Worm (Caenorhabditis elegans) whole organism, late embryonic: ENCODE data around the gene Y102F5A.1.

Experiments used
- C08G9.2 ChIP-seq: sonication (generic microtip); optimal IDR thresholded peaks from 2 replicates; lab custom pipeline; 2016; ENCODE audit warnings: mild to moderate bottlenecking, missing genetic modification characterization, moderate library complexity, missing compliant biosample characterization
- C38D4.7 ChIP-seq: fragments of 200-800 bp; sonication (Bioruptor generic); optimal IDR thresholded peaks from 2 replicates; lab custom pipeline; 2018; ENCODE audit warnings: mild to moderate bottlenecking, missing genetic modification characterization, moderate library complexity, missing compliant biosample characterization
- F13H6.1 ChIP-seq: sonication (generic microtip); optimal IDR thresholded peaks from 2 replicates; lab custom pipeline; 2016; ENCODE audit warnings: missing genetic modification characterization, missing compliant biosample characterization
- K02D7.2 ChIP-seq: sonication (generic microtip); optimal IDR thresholded peaks from 2 replicates; lab custom pipeline; 2017; ENCODE audit warnings: mild to moderate bottlenecking, missing genetic modification characterization, missing compliant biosample characterization
- T23F11.4 ChIP-seq: fragments of 200-800 bp; sonication (Bioruptor generic); optimal IDR thresholded peaks from 2 replicates; lab custom pipeline; 2018; ENCODE audit warnings: mild to moderate bottlenecking, missing genetic modification characterization, missing compliant biosample characterization
- ceh-14 ChIP-seq: sonication (generic microtip); optimal IDR thresholded peaks from 2 replicates; lab custom pipeline; 2016; ENCODE audit warnings: missing genotype, missing genetic modification characterization, missing compliant biosample characterization
- ceh-18 ChIP-seq: sonication (generic microtip); optimal IDR thresholded peaks from 2 replicates; lab custom pipeline; 2016; ENCODE audit warnings: missing genetic modification characterization, missing compliant biosample characterization
- ceh-19 ChIP-seq: fragments of 200-800 bp; sonication (Bioruptor generic); optimal IDR thresholded peaks from 2 replicates; lab custom pipeline; 2018; ENCODE audit warnings: mild to moderate bottlenecking, missing genetic modification characterization, missing compliant biosample characterization
- ceh-2 ChIP-seq: sonication (generic microtip); optimal IDR thresholded peaks from 2 replicates; lab custom pipeline; 2016; ENCODE audit warnings: missing genotype, missing genetic modification characterization, missing compliant biosample characterization
- ceh-24 ChIP-seq: sonication (generic microtip); optimal IDR thresholded peaks from 2 replicates; lab custom pipeline; 2016; ENCODE audit warnings: mild to moderate bottlenecking, missing genetic modification characterization, missing compliant biosample characterization
- ceh-34 ChIP-seq: sonication (generic microtip); optimal IDR thresholded peaks from 2 replicates; lab custom pipeline; 2016; ENCODE audit warnings: mild to moderate bottlenecking, missing genetic modification characterization, missing compliant biosample characterization
- ceh-45 ChIP-seq: fragments of 200-800 bp; sonication (Bioruptor generic); IDR thresholded peaks from 2 replicates; pipeline ENCODE4 v1.3.6; 2022; ENCODE audit warnings: missing genetic modification reagents, missing genetic modification characterization, missing compliant biosample characterization
- ceh-6 ChIP-seq: fragments of 200-800 bp; sonication (Bioruptor generic); optimal IDR thresholded peaks from 2 replicates; lab custom pipeline; 2018; ENCODE audit warnings: mild to moderate bottlenecking, missing genetic modification characterization, missing compliant biosample characterization
- ceh-9 ChIP-seq: sonication (generic microtip); optimal IDR thresholded peaks from 2 replicates; lab custom pipeline; 2016; ENCODE audit warnings: mild to moderate bottlenecking, missing genetic modification characterization, inconsistent platforms, missing compliant biosample characterization
- dmd-4 ChIP-seq: sonication (generic microtip); optimal IDR thresholded peaks from 2 replicates; lab custom pipeline; 2016; ENCODE audit warnings: borderline replicate concordance, missing genetic modification characterization, missing compliant biosample characterization
- dve-1 ChIP-seq: sonication (generic microtip); optimal IDR thresholded peaks from 2 replicates; lab custom pipeline; 2017; ENCODE audit warnings: antibody characterized with exemption, mild to moderate bottlenecking, missing genetic modification characterization, missing compliant biosample characterization
- elt-2 ChIP-seq: sonication (generic microtip); optimal IDR thresholded peaks from 2 replicates; lab custom pipeline; 2016; ENCODE audit warnings: missing genetic modification reagents, missing genetic modification characterization, missing compliant biosample characterization
- elt-4 ChIP-seq: sonication (generic microtip); optimal IDR thresholded peaks from 2 replicates; lab custom pipeline; 2016; ENCODE audit warnings: missing genetic modification characterization, missing compliant biosample characterization
- ets-4 ChIP-seq: sonication (generic microtip); optimal IDR thresholded peaks from 2 replicates; lab custom pipeline; 2016; ENCODE audit warnings: missing genetic modification characterization, missing compliant biosample characterization
- fkh-6 ChIP-seq: sonication (generic microtip); optimal IDR thresholded peaks from 2 replicates; lab custom pipeline; 2016; ENCODE audit warnings: missing genetic modification characterization, missing compliant biosample characterization
- hlh-13 ChIP-seq: fragments of 200-800 bp; sonication (Bioruptor generic); optimal IDR thresholded peaks from 2 replicates; lab custom pipeline; 2018; ENCODE audit warnings: mild to moderate bottlenecking, missing genetic modification characterization, missing compliant biosample characterization
- hlh-15 ChIP-seq: sonication (generic microtip); optimal IDR thresholded peaks from 2 replicates; lab custom pipeline; 2016; ENCODE audit warnings: missing genetic modification characterization, missing compliant biosample characterization
- hlh-30 ChIP-seq: sonication (generic microtip); optimal IDR thresholded peaks from 2 replicates; lab custom pipeline; 2017; ENCODE audit warnings: antibody characterized with exemption, missing genetic modification characterization, missing compliant biosample characterization; ENCODE audit not compliant: insufficient read depth
- hlh-8 ChIP-seq: sonication (generic microtip); optimal IDR thresholded peaks from 2 replicates; lab custom pipeline; 2016; ENCODE audit warnings: missing genotype, missing genetic modification characterization, missing compliant biosample characterization
- lim-6 ChIP-seq: sonication (generic microtip); optimal IDR thresholded peaks from 2 replicates; lab custom pipeline; 2016; ENCODE audit warnings: missing genetic modification characterization, missing compliant biosample characterization
- madf-2 ChIP-seq: sonication (generic microtip); optimal IDR thresholded peaks from 2 replicates; lab custom pipeline; 2017; ENCODE audit warnings: missing genetic modification characterization, missing compliant biosample characterization
- nfya-1 ChIP-seq: sonication (generic microtip); optimal IDR thresholded peaks from 2 replicates; lab custom pipeline; 2017; ENCODE audit warnings: missing genetic modification characterization, mild to moderate bottlenecking, missing compliant biosample characterization, antibody characterized with exemption, moderate library complexity
- nhr-11 ChIP-seq: fragments of 150-350 bp; optimal IDR thresholded peaks from 2 replicates; lab custom pipeline; 2014; ENCODE audit warnings: missing biosample characterization, missing genetic modification characterization
- nhr-232 ChIP-seq: sonication (generic microtip); optimal IDR thresholded peaks from 2 replicates; lab custom pipeline; 2016; ENCODE audit warnings: missing genetic modification characterization, missing compliant biosample characterization
- odd-2 ChIP-seq: sonication (generic microtip); optimal IDR thresholded peaks from 2 replicates; lab custom pipeline; 2017; ENCODE audit warnings: antibody characterized with exemption, mild to moderate bottlenecking, missing genetic modification characterization, missing compliant biosample characterization
- pat-9 ChIP-seq: fragments of 200-800 bp; sonication (Bioruptor generic); optimal IDR thresholded peaks from 2 replicates; lab custom pipeline; 2018; ENCODE audit warnings: mild to moderate bottlenecking, missing genetic modification characterization, moderate library complexity, missing compliant biosample characterization
- pax-1 ChIP-seq: fragments of 150-350 bp; optimal IDR thresholded peaks from 2 replicates; lab custom pipeline; 2014; ENCODE audit warnings: missing biosample characterization, missing genetic modification characterization
- pha-2 ChIP-seq: sonication (generic microtip); optimal IDR thresholded peaks from 2 replicates; lab custom pipeline; 2017; ENCODE audit warnings: mild to moderate bottlenecking, missing genetic modification characterization, missing compliant biosample characterization
- pha-4 ChIP-seq: fragments of 150-350 bp; optimal IDR thresholded peaks from 2 replicates; lab custom pipeline; 2018; ENCODE audit warnings: missing biosample characterization, missing genetic modification reagents, missing genetic modification characterization
- pqm-1 ChIP-seq: sonication (generic microtip); optimal IDR thresholded peaks from 2 replicates; lab custom pipeline; 2016; ENCODE audit warnings: missing genetic modification characterization, missing compliant biosample characterization
- pros-1 ChIP-seq: fragments of 150-350 bp; optimal IDR thresholded peaks from 2 replicates; lab custom pipeline; 2014; ENCODE audit warnings: missing biosample characterization, missing genetic modification reagents, missing genetic modification characterization
- ref-2 ChIP-seq: sonication (generic microtip); optimal IDR thresholded peaks from 2 replicates; lab custom pipeline; 2016; ENCODE audit warnings: missing genetic modification characterization, missing compliant biosample characterization
- rnt-1 ChIP-seq: sonication (generic microtip); optimal IDR thresholded peaks from 2 replicates; lab custom pipeline; 2016; ENCODE audit warnings: missing genetic modification characterization, missing compliant biosample characterization
- sdc-2 ChIP-seq: sonication (generic microtip); optimal IDR thresholded peaks from 2 replicates; lab custom pipeline; 2016; ENCODE audit warnings: missing genotype, missing genetic modification characterization, missing compliant biosample characterization
- sox-2 ChIP-seq: fragments of 200-800 bp; sonication (Bioruptor generic); IDR thresholded peaks from 2 replicates; pipeline ENCODE4 v1.3.6; 2022; ENCODE audit warnings: missing genetic modification reagents, missing genetic modification characterization, missing compliant biosample characterization
- sox-4 ChIP-seq: sonication (generic microtip); optimal IDR thresholded peaks from 2 replicates; lab custom pipeline; 2017; ENCODE audit warnings: mild to moderate bottlenecking, missing genetic modification characterization, inconsistent platforms, missing compliant biosample characterization
- syd-9 ChIP-seq: sonication (generic microtip); optimal IDR thresholded peaks from 2 replicates; lab custom pipeline; 2016; ENCODE audit warnings: mild to moderate bottlenecking, missing genetic modification characterization, moderate library complexity, missing compliant biosample characterization
- tbx-2 ChIP-seq: sonication (generic microtip); optimal IDR thresholded peaks from 2 replicates; lab custom pipeline; 2016; ENCODE audit warnings: missing genetic modification characterization, missing compliant biosample characterization
- tbx-7 ChIP-seq: sonication (generic microtip); optimal IDR thresholded peaks from 2 replicates; lab custom pipeline; 2016; ENCODE audit warnings: missing genotype, missing genetic modification characterization, missing compliant biosample characterization
- ttx-3 ChIP-seq: sonication (generic microtip); optimal IDR thresholded peaks from 2 replicates; lab custom pipeline; 2016; ENCODE audit warnings: missing genetic modification reagents, missing genetic modification characterization, missing compliant biosample characterization
- unc-3 ChIP-seq, 2 experiments: fragments of 200-800 bp in 1 of 2; sonication (Bioruptor generic) in 1 of 2; sonication (generic microtip) in 1 of 2; conservative IDR thresholded peaks in 1 of 2; optimal IDR thresholded peaks in 1 of 2; 2 replicates each; pipeline versions ENCODE4 v1.3.6 to Lab custom; 2016 to 2022; ENCODE audit warnings: missing compliant biosample characterization in 2 of 2, missing genetic modification characterization in 2 of 2, missing genetic modification reagents in 1 of 2
- unc-55 ChIP-seq: sonication (generic microtip); optimal IDR thresholded peaks from 2 replicates; lab custom pipeline; 2017; ENCODE audit warnings: missing biosample characterization, missing genetic modification reagents, missing genetic modification characterization
- unc-86 ChIP-seq: sonication (generic microtip); optimal IDR thresholded peaks from 2 replicates; lab custom pipeline; 2016; ENCODE audit warnings: missing genetic modification characterization, missing compliant biosample characterization
- zip-5 ChIP-seq: sonication (generic microtip); optimal IDR thresholded peaks from 2 replicates; lab custom pipeline; 2016; ENCODE audit warnings: missing genetic modification characterization, missing compliant biosample characterization
- ztf-16 ChIP-seq: sonication (generic microtip); optimal IDR thresholded peaks from 2 replicates; lab custom pipeline; 2017; ENCODE audit warnings: missing genetic modification characterization, missing compliant biosample characterization

Y102F5A.1 gene

DNA sequence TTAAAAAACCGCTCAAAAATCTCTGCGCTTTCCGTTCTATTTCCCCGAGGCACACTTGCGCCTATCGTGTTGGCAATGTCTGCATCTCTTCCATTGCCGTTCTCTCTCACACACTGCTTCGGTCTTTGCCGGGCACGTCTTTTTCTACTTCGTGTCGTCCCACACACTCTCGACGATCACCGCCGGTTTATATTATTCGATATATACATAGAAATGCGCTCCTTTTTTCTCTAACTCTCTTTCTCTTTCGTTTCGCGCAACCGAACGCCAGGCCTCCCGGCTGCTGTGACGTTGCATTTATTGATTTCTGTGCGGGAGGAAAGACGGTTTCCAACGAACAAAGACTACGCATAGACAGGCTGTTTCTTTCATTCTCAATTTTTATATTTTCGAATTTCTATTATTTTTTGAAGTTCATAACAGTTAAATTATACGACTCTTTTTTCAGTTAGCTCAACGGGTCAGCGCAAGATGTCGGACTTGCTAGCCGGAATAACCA lies 14.0 kb upstream of the Y102F5A.1 start, which contains the start of gene rsd-3 (continued):
- TF ChIP-seq nhr-232 (tag; lab: Kevin White, UChicago) (no peak), T23F11.4 (GFP tag; lab: Kevin White, UChicago) (no peak), ceh-24 (tag; lab: Kevin White, UChicago) (no peak), lim-6 (tag; lab: Kevin White, UChicago) (no peak), hlh-8 (tag; lab: Kevin White, UChicago) (no peak), dve-1 (tag; lab: Kevin White, UChicago) (no peak), sox-4 (tag; lab: Kevin White, UChicago) (no peak), ceh-18 (tag; lab: Kevin White, UChicago) (peak; percentile 21), ceh-6 (GFP tag; lab: Kevin White, UChicago) (no peak), ceh-45 (no peak), ttx-3 (tag; lab: Kevin White, UChicago) (no peak), tbx-7 (tag; lab: Kevin White, UChicago) (no peak), hlh-13 (GFP tag; lab: Kevin White, UChicago) (no peak), pha-2 (tag; lab: Kevin White, UChicago) (no peak), nhr-11 (tag; lab: Kevin White, UChicago) (no peak), ref-2 (no peak), dmd-4 (tag; lab: Kevin White, UChicago) (no peak), syd-9 (tag; lab: Kevin White, UChicago) (no peak), unc-3 (GFP tag; conservative IDR thresholded peaks at IDR 0.05; lab: Robert Waterston, UW) (no peak), unc-3 (tag; optimal IDR thresholded peaks at IDR 0.05; lab: Kevin White, UChicago) (no peak), pqm-1 (tag; lab: Kevin White, UChicago) (no peak), ceh-2 (tag; lab: Kevin White, UChicago) (peak; percentile 44), tbx-2 (tag; lab: Kevin White, UChicago) (peak; percentile 83), C08G9.2 (tag; lab: Kevin White, UChicago) (no peak), fkh-6 (no peak), pha-4 (no peak), sdc-2 (tag; lab: Kevin White, UChicago) (peak; percentile 81), ceh-9 (tag; lab: Kevin White, UChicago) (no peak), ceh-34 (tag; lab: Kevin White, UChicago) (peak; percentile 62), rnt-1 (tag; lab: Kevin White, UChicago) (no peak), elt-2 (peak; percentile 26), zip-5 (no peak), pax-1 (tag; lab: Kevin White, UChicago) (no peak), hlh-30 (tag; lab: Kevin White, UChicago) (peak; percentile 21), pros-1 (peak; percentile 28), madf-2 (tag; lab: Kevin White, UChicago) (no peak), pat-9 (tag; lab: Kevin White, UChicago) (no peak), K02D7.2 (tag; lab: Kevin White, UChicago) (no peak), unc-55 (peak; percentile 47), ceh-14 (no peak), odd-2 (no peak), hlh-15 (no peak), ets-4 (no peak), unc-86 (tag; lab: Kevin White, UChicago) (no peak), ztf-16 (tag; lab: Kevin White, UChicago) (no peak), F13H6.1 (peak; percentile 24), elt-4 (no peak), sox-2 (GFP tag; lab: Robert Waterston, UW) (no peak), ceh-19 (no peak), C38D4.7 (GFP tag; lab: Kevin White, UChicago) (no peak), nfya-1 (peak; percentile 63)
